Worm (Caenorhabditis elegans) whole organism, L4 larva: ENCODE results near the gene hic-1.
A peak's percentile ranks its signal among the peaks of the same experiment; 100 is the strongest.

ENCODE experiments used
- F49E8.2 ChIP-seq: sonication (generic microtip); optimal IDR thresholded peaks from 2 replicates; lab custom pipeline; 2016; ENCODE audit warnings: missing compliant biosample characterization, mild to moderate bottlenecking, missing genetic modification characterization, borderline replicate concordance
- T26A8.4 ChIP-seq: fragments of 200-800 bp; sonication (Bioruptor generic); IDR thresholded peaks from 2 replicates; pipeline ENCODE4 v1.3.6; 2022; ENCODE audit warnings: missing genetic modification characterization, missing compliant biosample characterization
- Y75B8A.6 ChIP-seq: fragments of 200-800 bp; sonication (Bioruptor generic); IDR thresholded peaks from 2 replicates; pipeline ENCODE4 v1.3.6; 2022; ENCODE audit warnings: missing genetic modification reagents, missing genetic modification characterization, missing compliant biosample characterization
- ZK546.5 ChIP-seq, 2 experiments: sonication (generic microtip); optimal IDR thresholded peaks; 2 replicates each; lab custom pipeline; 2017; ENCODE audit warnings: missing biosample characterization in 2 of 2, missing genetic modification characterization in 2 of 2
- ama-1 ChIP-seq: fragments of 150-350 bp; optimal IDR thresholded peaks from 2 replicates; lab custom pipeline; 2014; ENCODE audit warnings: inconsistent platforms, mixed read lengths
- arid-1 ChIP-seq: fragments of 200-800 bp; sonication (Bioruptor generic); conservative IDR thresholded peaks from 2 replicates; pipeline ENCODE4 v1.3.6; 2022; ENCODE audit warnings: missing genetic modification reagents, missing genetic modification characterization, missing compliant biosample characterization
- ceh-20 ChIP-seq: fragments of 200-800 bp; sonication (Bioruptor generic); IDR thresholded peaks from 2 replicates; pipeline ENCODE4 v1.3.6; 2022; ENCODE audit warnings: missing genetic modification reagents, missing genetic modification characterization, missing compliant biosample characterization
- ceh-32 ChIP-seq: sonication (generic microtip); optimal IDR thresholded peaks from 2 replicates; lab custom pipeline; 2016; ENCODE audit warnings: mild to moderate bottlenecking, missing genetic modification characterization, missing compliant biosample characterization; ENCODE audit not compliant: poor library complexity
- ceh-62 ChIP-seq: sonication (generic microtip); optimal IDR thresholded peaks from 2 replicates; lab custom pipeline; 2017; ENCODE audit warnings: missing biosample characterization, missing genetic modification characterization
- ces-1 ChIP-seq: fragments of 150-350 bp; sonication (generic microtip); optimal IDR thresholded peaks from 4 replicates; lab custom pipeline; 2014; ENCODE audit warnings: missing biosample characterization, missing genetic modification reagents, missing genetic modification characterization
- cey-2 ChIP-seq: sonication (generic microtip); optimal IDR thresholded peaks from 3 replicates; lab custom pipeline; 2017; ENCODE audit warnings: missing genetic modification characterization, mild to moderate bottlenecking, missing compliant biosample characterization, antibody characterized with exemption, borderline replicate concordance; ENCODE audit not compliant: insufficient read depth
- daf-12 ChIP-seq: fragments of 150-350 bp; optimal IDR thresholded peaks from 2 replicates; lab custom pipeline; 2014; ENCODE audit warnings: missing biosample characterization, missing genetic modification reagents, missing genetic modification characterization
- daf-16 ChIP-seq, 3 experiments: sonication (generic microtip); optimal IDR thresholded peaks; 2 replicates each; lab custom pipeline; 2016 to 2017; ENCODE audit warnings: missing genetic modification characterization in 3 of 3, missing genetic modification reagents in 3 of 3, mild to moderate bottlenecking in 2 of 3, missing compliant biosample characterization in 2 of 3, missing biosample characterization in 1 of 3, moderate library complexity in 1 of 3
- daf-19 ChIP-seq: fragments of 200-800 bp; sonication (Bioruptor generic); conservative IDR thresholded peaks from 2 replicates; pipeline ENCODE4 v1.3.6; 2022; ENCODE audit warnings: missing genetic modification characterization, missing compliant biosample characterization
- daf-8 ChIP-seq: fragments of 200-800 bp; sonication (Bioruptor generic); IDR thresholded peaks from 2 replicates; pipeline ENCODE4 v1.3.6; 2022; ENCODE audit warnings: missing genetic modification characterization, missing compliant biosample characterization
- dmd-8 ChIP-seq: fragments of 200-800 bp; sonication (Bioruptor generic); IDR thresholded peaks from 2 replicates; pipeline ENCODE4 v1.3.6; 2022; ENCODE audit warnings: missing genetic modification characterization, missing compliant biosample characterization
- egl-27 ChIP-seq: sonication (generic microtip); optimal IDR thresholded peaks from 3 replicates; lab custom pipeline; 2017; ENCODE audit warnings: missing biosample characterization, missing genetic modification reagents, missing genetic modification characterization
- egl-43 ChIP-seq: fragments of 200-800 bp; sonication (Bioruptor generic); IDR thresholded peaks from 2 replicates; pipeline ENCODE4 v1.3.6; 2022; ENCODE audit warnings: missing genetic modification reagents, missing genetic modification characterization, missing compliant biosample characterization
- gei-8 ChIP-seq: fragments of 200-800 bp; sonication (Bioruptor generic); optimal IDR thresholded peaks from 2 replicates; lab custom pipeline; 2018; ENCODE audit warnings: mild to moderate bottlenecking, missing genetic modification characterization, missing compliant biosample characterization
- hif-1 ChIP-seq, 2 experiments: sonication (generic microtip); optimal IDR thresholded peaks; 2 replicates each; lab custom pipeline; 2016 to 2017; ENCODE audit warnings: missing compliant biosample characterization in 2 of 2, missing genetic modification characterization in 2 of 2, missing genetic modification reagents in 2 of 2, missing genotype in 2 of 2, mild to moderate bottlenecking in 1 of 2
- hlh-11 ChIP-seq: fragments of 200-800 bp; sonication (Bioruptor generic); optimal IDR thresholded peaks from 2 replicates; lab custom pipeline; 2018; ENCODE audit warnings: mild to moderate bottlenecking, missing genetic modification characterization, missing compliant biosample characterization
- hlh-30 ChIP-seq: sonication (generic microtip); optimal IDR thresholded peaks from 2 replicates; lab custom pipeline; 2017; ENCODE audit warnings: antibody characterized with exemption, mild to moderate bottlenecking, missing genetic modification characterization, missing compliant biosample characterization; ENCODE audit not compliant: insufficient read depth
- hmg-1.1 ChIP-seq: fragments of 200-800 bp; sonication (Bioruptor generic); IDR thresholded peaks from 2 replicates; pipeline ENCODE4 v1.3.6; 2022; ENCODE audit warnings: missing genetic modification reagents, missing genetic modification characterization, missing compliant biosample characterization
- jun-1 ChIP-seq: fragments of 150-350 bp; optimal IDR thresholded peaks from 2 replicates; lab custom pipeline; 2014; ENCODE audit warnings: missing biosample characterization, missing genetic modification reagents, missing genetic modification characterization
- lim-7 ChIP-seq: fragments of 200-800 bp; sonication (Bioruptor generic); IDR thresholded peaks from 2 replicates; pipeline ENCODE4 v1.3.6; 2022; ENCODE audit warnings: missing genetic modification characterization, missing compliant biosample characterization
- lin-13 ChIP-seq: fragments of 150-350 bp; optimal IDR thresholded peaks from 2 replicates; lab custom pipeline; 2014; ENCODE audit warnings: missing biosample characterization, missing genetic modification reagents, missing genetic modification characterization
- lin-29 ChIP-seq: fragments of 200-800 bp; sonication (Bioruptor generic); IDR thresholded peaks from 2 replicates; pipeline ENCODE4 v1.3.6; 2022; ENCODE audit warnings: missing genetic modification reagents, missing genetic modification characterization, missing compliant biosample characterization
- lin-38 ChIP-seq: fragments of 200-800 bp; sonication (Bioruptor generic); IDR thresholded peaks from 2 replicates; pipeline ENCODE4 v1.3.6; 2022; ENCODE audit warnings: missing genetic modification reagents, missing genetic modification characterization, missing compliant biosample characterization
- madf-5 ChIP-seq, 2 experiments: fragments of 200-800 bp; sonication (Bioruptor generic); IDR thresholded peaks; 2 replicates each; pipeline ENCODE4 v1.3.6; 2022; ENCODE audit warnings: missing compliant biosample characterization in 2 of 2, missing genetic modification characterization in 2 of 2
- mes-2 ChIP-seq: sonication (generic microtip); optimal IDR thresholded peaks from 2 replicates; lab custom pipeline; 2016; ENCODE audit warnings: missing genotype, mild to moderate bottlenecking, missing genetic modification characterization, missing compliant biosample characterization; ENCODE audit not compliant: poor library complexity, severe bottlenecking
- mxl-2 ChIP-seq: fragments of 200-800 bp; sonication (Bioruptor generic); conservative IDR thresholded peaks from 2 replicates; pipeline ENCODE4 v1.3.6; 2022; ENCODE audit warnings: missing genetic modification reagents, missing genetic modification characterization, missing compliant biosample characterization
- mxl-3 ChIP-seq: fragments of 200-800 bp; sonication (Bioruptor generic); optimal IDR thresholded peaks from 2 replicates; lab custom pipeline; 2018; ENCODE audit warnings: mild to moderate bottlenecking, missing genetic modification characterization, missing compliant biosample characterization
- nhr-111 ChIP-seq: fragments of 200-800 bp; sonication (Bioruptor generic); optimal IDR thresholded peaks from 2 replicates; lab custom pipeline; 2018; ENCODE audit warnings: mild to moderate bottlenecking, missing genetic modification characterization, missing compliant biosample characterization
- nhr-237 ChIP-seq: sonication (generic microtip); optimal IDR thresholded peaks from 2 replicates; lab custom pipeline; 2017; ENCODE audit warnings: missing biosample characterization, missing genetic modification characterization
- nhr-25 ChIP-seq: sonication (generic microtip); optimal IDR thresholded peaks from 2 replicates; lab custom pipeline; 2017; ENCODE audit warnings: missing genetic modification characterization, mild to moderate bottlenecking, missing compliant biosample characterization, antibody characterized with exemption, moderate library complexity, borderline replicate concordance; ENCODE audit not compliant: insufficient read depth
- nhr-42 ChIP-seq: fragments of 200-800 bp; sonication (Bioruptor generic); IDR thresholded peaks from 2 replicates; pipeline ENCODE4 v1.3.6; 2022; ENCODE audit warnings: missing genetic modification characterization, missing compliant biosample characterization
- nhr-76 ChIP-seq: fragments of 150-350 bp; optimal IDR thresholded peaks from 2 replicates; lab custom pipeline; 2014; ENCODE audit warnings: missing biosample characterization, missing genetic modification characterization
- nhr-77 ChIP-seq: fragments of 150-350 bp; optimal IDR thresholded peaks from 2 replicates; lab custom pipeline; 2014; ENCODE audit warnings: missing biosample characterization, missing genetic modification characterization
- pha-4 ChIP-seq, 2 experiments: fragments of 150-350 bp in 1 of 2; fragments of 200-800 bp in 1 of 2; sonication (Bioruptor generic) in 1 of 2; IDR thresholded peaks in 1 of 2; optimal IDR thresholded peaks in 1 of 2; 2 replicates each; pipeline versions ENCODE4 v1.3.6 to Lab custom; 2014 to 2022; ENCODE audit warnings: missing genetic modification characterization in 2 of 2, missing genetic modification reagents in 2 of 2, missing biosample characterization in 1 of 2, missing compliant biosample characterization in 1 of 2
- saeg-2 ChIP-seq: fragments of 200-800 bp; sonication (Bioruptor generic); IDR thresholded peaks from 2 replicates; pipeline ENCODE4 v1.3.6; 2022; ENCODE audit warnings: missing genetic modification reagents, missing genetic modification characterization, missing compliant biosample characterization
- snpc-1.2 ChIP-seq: fragments of 200-800 bp; sonication (Bioruptor generic); IDR thresholded peaks from 2 replicates; pipeline ENCODE4 v1.3.6; 2022; ENCODE audit warnings: missing genetic modification reagents, missing genetic modification characterization, missing compliant biosample characterization
- snpc-4 ChIP-seq: fragments of 150-350 bp; optimal IDR thresholded peaks from 2 replicates; lab custom pipeline; 2014; ENCODE audit warnings: missing biosample characterization, missing genetic modification characterization
- spr-1 ChIP-seq: sonication (generic microtip); optimal IDR thresholded peaks from 2 replicates; lab custom pipeline; 2016; ENCODE audit warnings: mild to moderate bottlenecking, missing genetic modification characterization, missing compliant biosample characterization
- spr-3 ChIP-seq: fragments of 200-800 bp; sonication (Bioruptor generic); optimal IDR thresholded peaks from 2 replicates; lab custom pipeline; 2018; ENCODE audit warnings: mild to moderate bottlenecking, missing genetic modification characterization, missing compliant biosample characterization
- vab-7 ChIP-seq: fragments of 200-800 bp; sonication (Bioruptor generic); IDR thresholded peaks from 2 replicates; pipeline ENCODE4 v1.3.6; 2022; ENCODE audit warnings: missing genetic modification reagents, missing genetic modification characterization, missing compliant biosample characterization
- zfp-2 ChIP-seq: sonication (generic microtip); optimal IDR thresholded peaks from 2 replicates; lab custom pipeline; 2016; ENCODE audit warnings: mild to moderate bottlenecking, missing genetic modification characterization, missing compliant biosample characterization
- zfp-3 ChIP-seq: fragments of 200-800 bp; sonication (Bioruptor generic); conservative IDR thresholded peaks from 2 replicates; pipeline ENCODE4 v1.3.6; 2022; ENCODE audit warnings: missing genetic modification reagents, missing genetic modification characterization, missing compliant biosample characterization
- zip-2 ChIP-seq: fragments of 150-350 bp; optimal IDR thresholded peaks from 2 replicates; lab custom pipeline; 2014; ENCODE audit warnings: missing biosample characterization, missing genetic modification characterization
- ztf-7 ChIP-seq: fragments of 150-350 bp; optimal IDR thresholded peaks from 2 replicates; lab custom pipeline; 2014; ENCODE audit warnings: missing biosample characterization, missing genetic modification characterization

hic-1 gene

ce11 chrX:6638985-6639573 is 40.4 kb upstream of the hic-1 start (continued):
- no peak for TF ChIP-seq ZK546.5 (tag; optimal IDR thresholded peaks at IDR 0.05; lab: Kevin White, UChicago)
- no peak for TF ChIP-seq egl-43 (GFP tag; lab: Robert Waterston, UW)
- TF ChIP-seq snpc-1.2, result no peak
- peak; percentile 71 for TF ChIP-seq mxl-3
- TF ChIP-seq zfp-2 (tag; lab: Kevin White, UChicago), result no peak
- TF ChIP-seq dmd-8 (GFP tag; lab: Robert Waterston, UW), result no peak
- TF ChIP-seq nhr-76 (tag; lab: Kevin White, UChicago), result no peak
- no peak for TF ChIP-seq pha-4 (GFP tag; IDR thresholded peaks at IDR 0.05; lab: Robert Waterston, UW)
- TF ChIP-seq pha-4 (tag; optimal IDR thresholded peaks at IDR 0.05; lab: Kevin White, UChicago), result no peak
- TF ChIP-seq jun-1 (tag; lab: Kevin White, UChicago), result no peak
- TF ChIP-seq egl-27 (tag; lab: Kevin White, UChicago), result no peak
- TF ChIP-seq daf-19 (GFP tag; lab: Robert Waterston, UW), result no peak
- TF ChIP-seq vab-7 (GFP tag; lab: Robert Waterston, UW), result no peak
- TF ChIP-seq daf-8 (GFP tag; lab: Robert Waterston, UW), result no peak
- TF ChIP-seq snpc-4, result no peak
- TF ChIP-seq arid-1 (GFP tag; lab: Robert Waterston, UW), result no peak
- TF ChIP-seq nhr-237 (tag; lab: Kevin White, UChicago), result no peak
- no peak for TF ChIP-seq madf-5 (GFP tag; IDR thresholded peaks at IDR 0.05; lab: Robert Waterston, UW)
- TF ChIP-seq hmg-1.1 (GFP tag; lab: Robert Waterston, UW), result no peak
- TF ChIP-seq hlh-30 (tag; lab: Kevin White, UChicago), result peak; percentile 62
- no peak for TF ChIP-seq Y75B8A.6 (GFP tag; lab: Robert Waterston, UW)
- TF ChIP-seq daf-12, result no peak
- TF ChIP-seq lin-13 (GFP tag; lab: Kevin White, UChicago), result peak; percentile 18
- TF ChIP-seq ceh-62 (tag; lab: Kevin White, UChicago), result no peak
- TF ChIP-seq hif-1 (tag; optimal IDR thresholded peaks at IDR 0.05; lab: Kevin White, UChicago), result no peak
- no peak for TF ChIP-seq daf-16 (GFP tag; optimal IDR thresholded peaks at IDR 0.05; lab: Kevin White, UChicago)
- TF ChIP-seq daf-16 (tag; optimal IDR thresholded peaks at IDR 0.05; lab: Kevin White, UChicago), result peak; percentile 41
- TF ChIP-seq lin-29 (GFP tag; lab: Robert Waterston, UW), result no peak
- TF ChIP-seq lim-7 (GFP tag; lab: Robert Waterston, UW), result no peak
- TF ChIP-seq ces-1, result no peak
- no peak for TF ChIP-seq saeg-2
- TF ChIP-seq spr-3 (GFP tag; lab: Kevin White, UChicago), result no peak
- peak; percentile 22 for TF ChIP-seq nhr-77 (tag; lab: Kevin White, UChicago)
- TF ChIP-seq spr-1 (tag; lab: Kevin White, UChicago), result no peak
- no peak for TF ChIP-seq mes-2 (tag; lab: Kevin White, UChicago)
- no peak for TF ChIP-seq ztf-7 (tag; lab: Kevin White, UChicago)
- TF ChIP-seq ama-1 (lab: Kevin White, UChicago), result no peak
- no peak for TF ChIP-seq cey-2 (tag; lab: Kevin White, UChicago)
- TF ChIP-seq F49E8.2 (tag; lab: Kevin White, UChicago), result no peak
- TF ChIP-seq nhr-42 (GFP tag; lab: Robert Waterston, UW), result no peak
- peak; percentile 41 for TF ChIP-seq nhr-25 (tag; lab: Kevin White, UChicago)
- TF ChIP-seq nhr-111 (GFP tag; lab: Kevin White, UChicago), result no peak
- TF ChIP-seq mxl-2 (GFP tag; lab: Robert Waterston, UW), result no peak
- peak; percentile 76 for TF ChIP-seq hlh-11
- TF ChIP-seq zip-2 (tag; lab: Kevin White, UChicago), result no peak
- TF ChIP-seq gei-8 (GFP tag; lab: Kevin White, UChicago), result no peak
- TF ChIP-seq ceh-32 (tag; lab: Kevin White, UChicago), result no peak
- no peak for TF ChIP-seq zfp-3 (GFP tag; lab: Robert Waterston, UW)
- TF ChIP-seq ceh-20 (GFP tag; lab: Robert Waterston, UW), result no peak
- no peak for TF ChIP-seq T26A8.4
- TF ChIP-seq lin-38 (GFP tag; lab: Robert Waterston, UW), result no peak
